Fruit fly (Drosophila melanogaster): ENCODE results near the gene MME1.

Gene MME1

DNA sequence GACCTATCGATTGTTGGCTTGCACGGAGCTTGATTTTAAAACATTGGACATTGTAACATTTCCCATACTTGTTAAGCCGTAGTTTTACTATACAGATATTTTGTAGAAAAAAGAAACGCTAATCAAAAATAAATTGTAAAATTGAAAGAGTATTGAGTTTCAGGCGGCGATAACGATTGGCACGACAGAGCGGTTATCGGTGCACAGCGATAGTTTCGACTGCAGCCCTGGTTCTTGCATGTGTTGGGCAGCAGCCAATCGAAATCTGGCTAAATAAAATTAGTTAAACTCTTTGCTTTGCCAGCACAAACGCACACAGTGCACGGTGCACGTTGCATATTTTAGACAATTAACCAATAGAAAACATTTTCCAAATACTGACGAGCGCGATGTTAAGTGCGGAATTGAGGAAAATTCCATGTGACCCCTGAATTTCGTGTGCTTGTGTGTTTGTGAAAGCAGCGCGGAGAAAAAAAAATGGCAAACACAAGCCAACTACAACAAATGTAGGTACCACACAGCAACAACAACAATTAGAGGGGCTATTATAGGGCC lies 10.5 kb downstream of the MME1 start, which contains the start of gene milt:
milt (plus strand) TSS at position 51 of the 555 bp plus-strand sequence.
- no peak for TF ChIP-seq bab1 (GFP tag; optimal IDR thresholded peaks at IDR 0.05)
- peak; percentile 48 for TF ChIP-seq cic (GFP tag; optimal IDR thresholded peaks at IDR 0.05)
- TF ChIP-seq Clk (GFP tag; optimal IDR thresholded peaks at IDR 0.05): no peak
- no peak for TF ChIP-seq Hr96 (GFP tag; optimal IDR thresholded peaks at IDR 0.05)
- no peak for TF ChIP-seq CG33017 (tag; optimal IDR thresholded peaks at IDR 0.05)
- TF ChIP-seq ovo (GFP tag; optimal IDR thresholded peaks at IDR 0.05): no peak
- no peak for TF ChIP-seq cnc (optimal IDR thresholded peaks at IDR 0.05)
- no peak for TF ChIP-seq toe (GFP tag; optimal IDR thresholded peaks at IDR 0.05)
- TF ChIP-seq Crg-1 (GFP tag; optimal IDR thresholded peaks at IDR 0.05): no peak
- no peak for TF ChIP-seq CG7045 (GFP tag; optimal IDR thresholded peaks at IDR 0.05)
- peak; percentile 45 for TF ChIP-seq tj (GFP tag; optimal IDR thresholded peaks at IDR 0.05)
- TF ChIP-seq kay (GFP tag; ENCODE audit: borderline replicate concordance): peak; percentile 85
- TF ChIP-seq CG12768 (GFP tag; optimal IDR thresholded peaks at IDR 0.05): peak; percentile 8
- no peak for TF ChIP-seq CG14711 (tag; optimal IDR thresholded peaks at IDR 0.05)
- peak; percentile 94 for TF ChIP-seq Mnt (GFP tag; optimal IDR thresholded peaks at IDR 0.05)
- TF ChIP-seq CG11617 (GFP tag; optimal IDR thresholded peaks at IDR 0.05): peak; percentile 29
- peak; percentile 10 for TF ChIP-seq pad (GFP tag; optimal IDR thresholded peaks at IDR 0.05)
- TF ChIP-seq CG1620 (GFP tag; optimal IDR thresholded peaks at IDR 0.05): no peak
- peak; percentile 16 for TF ChIP-seq CG7101 (tag; optimal IDR thresholded peaks at IDR 0.05)
- no peak for TF ChIP-seq CG5204 (GFP tag; optimal IDR thresholded peaks at IDR 0.05)

DNA sequence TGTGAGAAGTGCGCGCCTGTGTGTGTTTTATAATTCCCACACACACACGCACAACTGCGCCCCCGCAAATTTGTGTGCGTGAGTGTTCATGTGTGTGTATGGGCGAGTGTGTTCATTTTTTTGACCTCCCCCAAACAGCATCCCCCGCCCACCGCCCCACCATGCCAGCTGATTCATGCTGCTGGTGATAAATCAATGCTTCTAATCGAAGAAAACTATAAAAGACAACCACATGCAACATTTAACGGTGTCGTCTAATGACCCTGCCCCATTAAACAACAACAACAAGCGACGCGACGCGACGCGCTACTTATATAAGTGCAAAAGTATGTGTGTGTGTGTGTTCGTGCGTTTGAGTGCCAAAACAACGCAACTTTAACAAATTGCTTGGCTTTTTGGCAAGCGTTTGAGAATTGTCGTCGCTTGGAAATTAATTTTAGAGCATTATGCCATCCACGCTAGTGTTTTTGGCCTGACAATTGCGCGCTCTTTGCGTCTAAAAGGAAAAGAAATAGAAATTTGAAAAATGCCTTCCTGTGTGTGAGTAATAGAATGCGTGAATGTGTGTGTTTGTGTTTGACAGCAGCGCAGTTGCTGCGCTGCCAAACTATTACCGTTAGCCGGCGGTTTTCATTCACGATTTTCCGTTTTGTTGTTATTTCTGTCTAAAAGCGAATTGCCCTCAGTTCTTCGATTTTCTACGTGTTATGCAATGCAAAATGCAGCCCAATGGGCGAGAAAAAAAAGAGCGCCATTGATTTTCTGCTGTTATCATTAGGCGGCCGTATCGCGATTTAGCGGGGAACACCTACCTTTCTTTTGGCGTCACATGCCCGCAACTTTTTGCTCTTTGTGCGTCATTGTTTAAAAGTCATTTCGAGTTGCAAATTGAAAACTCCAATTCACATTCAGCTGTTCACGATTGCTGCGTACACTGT lies 11.3 kb downstream of the MME1 start:
- TF ChIP-seq CG1620 (GFP tag; optimal IDR thresholded peaks at IDR 0.05) (no peak), cnc (optimal IDR thresholded peaks at IDR 0.05) (no peak), ovo (GFP tag; optimal IDR thresholded peaks at IDR 0.05) (peak; percentile 50), CG7045 (GFP tag; optimal IDR thresholded peaks at IDR 0.05) (no peak), cic (GFP tag; optimal IDR thresholded peaks at IDR 0.05) (peak; percentile 1)

DNA sequence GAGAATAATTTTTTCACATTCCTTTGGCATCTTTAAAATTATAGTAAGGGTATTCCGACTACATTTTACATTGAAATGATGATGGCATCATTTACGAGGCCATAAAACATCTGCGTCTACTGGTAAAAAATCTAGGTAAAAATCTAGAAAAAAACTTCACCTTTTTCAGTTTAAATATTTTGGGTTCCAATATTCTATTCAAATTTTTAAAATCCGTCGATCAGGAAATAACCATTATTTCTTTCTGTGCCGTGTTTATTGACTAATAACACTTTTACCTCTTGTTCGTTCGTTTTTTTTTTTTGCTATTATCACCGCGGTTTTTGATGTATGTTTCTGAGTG lies 12.0 kb downstream of the MME1 start:
- TF ChIP-seq cic (GFP tag; optimal IDR thresholded peaks at IDR 0.05): no peak
- peak; percentile 26 for TF ChIP-seq CG14711 (tag; optimal IDR thresholded peaks at IDR 0.05)
- peak; percentile 66 for TF ChIP-seq CG11617 (GFP tag; optimal IDR thresholded peaks at IDR 0.05)
- peak; percentile 52 for TF ChIP-seq CG12768 (GFP tag; optimal IDR thresholded peaks at IDR 0.05)
- peak; percentile 41 for TF ChIP-seq tj (GFP tag; optimal IDR thresholded peaks at IDR 0.05)
- no peak for TF ChIP-seq toe (GFP tag; optimal IDR thresholded peaks at IDR 0.05)
- TF ChIP-seq CG7101 (tag; optimal IDR thresholded peaks at IDR 0.05): peak; percentile 57
- TF ChIP-seq bab1 (GFP tag; optimal IDR thresholded peaks at IDR 0.05): peak; percentile 43
- peak; percentile 28 for TF ChIP-seq Mnt (GFP tag; optimal IDR thresholded peaks at IDR 0.05)
- no peak for TF ChIP-seq CG1620 (GFP tag; optimal IDR thresholded peaks at IDR 0.05)
- no peak for TF ChIP-seq CG7045 (GFP tag; optimal IDR thresholded peaks at IDR 0.05)
- no peak for TF ChIP-seq pad (GFP tag; optimal IDR thresholded peaks at IDR 0.05)
- peak; percentile 47 for TF ChIP-seq Crg-1 (GFP tag; optimal IDR thresholded peaks at IDR 0.05)
- TF ChIP-seq kay (GFP tag; ENCODE audit: borderline replicate concordance): peak; percentile 62
- no peak for TF ChIP-seq Clk (GFP tag; optimal IDR thresholded peaks at IDR 0.05)
- no peak for TF ChIP-seq cnc (optimal IDR thresholded peaks at IDR 0.05)
- no peak for TF ChIP-seq ovo (GFP tag; optimal IDR thresholded peaks at IDR 0.05)
- no peak for TF ChIP-seq CG5204 (GFP tag; optimal IDR thresholded peaks at IDR 0.05)
- peak; percentile 54 for TF ChIP-seq CG33017 (tag; optimal IDR thresholded peaks at IDR 0.05)

dm6 chr2L:7042150-7042811 lies 15.0 kb downstream of the MME1 start:
- TF ChIP-seq CG11617 (GFP tag; optimal IDR thresholded peaks at IDR 0.05): peak; percentile 57
- TF ChIP-seq CG33017 (tag; optimal IDR thresholded peaks at IDR 0.05): peak; percentile 20
- TF ChIP-seq pad (GFP tag; optimal IDR thresholded peaks at IDR 0.05): peak; percentile 67
- no peak for TF ChIP-seq kay (GFP tag; ENCODE audit: borderline replicate concordance)
- peak; percentile 4 for TF ChIP-seq CG12768 (GFP tag; optimal IDR thresholded peaks at IDR 0.05)
- TF ChIP-seq Mnt (GFP tag; optimal IDR thresholded peaks at IDR 0.05): peak; percentile 96
- peak; percentile 63 for TF ChIP-seq Clk (GFP tag; optimal IDR thresholded peaks at IDR 0.05)
- TF ChIP-seq CG14711 (tag; optimal IDR thresholded peaks at IDR 0.05): peak; percentile 33
- TF ChIP-seq toe (GFP tag; optimal IDR thresholded peaks at IDR 0.05): no peak
- TF ChIP-seq tj (GFP tag; optimal IDR thresholded peaks at IDR 0.05): peak; percentile 65
- peak; percentile 78 for TF ChIP-seq CG7101 (tag; optimal IDR thresholded peaks at IDR 0.05)
- peak; percentile 11 for TF ChIP-seq Hr96 (GFP tag; optimal IDR thresholded peaks at IDR 0.05)
- no peak for TF ChIP-seq CG5204 (GFP tag; optimal IDR thresholded peaks at IDR 0.05)
- peak; percentile 81 for TF ChIP-seq bab1 (GFP tag; optimal IDR thresholded peaks at IDR 0.05)
- no peak for TF ChIP-seq cnc (optimal IDR thresholded peaks at IDR 0.05)
- peak; percentile 74 for TF ChIP-seq CG1620 (GFP tag; optimal IDR thresholded peaks at IDR 0.05)
- TF ChIP-seq Crg-1 (GFP tag; optimal IDR thresholded peaks at IDR 0.05): peak; percentile 92
- TF ChIP-seq CG7045 (GFP tag; optimal IDR thresholded peaks at IDR 0.05): peak; percentile 40
- peak; percentile 84 for TF ChIP-seq cic (GFP tag; optimal IDR thresholded peaks at IDR 0.05)
- peak; percentile 59 for TF ChIP-seq ovo (GFP tag; optimal IDR thresholded peaks at IDR 0.05)
